Worm (Caenorhabditis elegans) whole organism, L2 larva: Measurements from ENCODE around the gene nas-8.

ENCODE experiments used
- C34F6.9 ChIP-seq: fragments of 150-350 bp; optimal IDR thresholded peaks from 2 replicates; lab custom pipeline; 2014; ENCODE audit warnings: missing biosample characterization, missing genetic modification characterization
- F13H6.1 ChIP-seq: sonication (generic microtip); optimal IDR thresholded peaks from 2 replicates; lab custom pipeline; 2016; ENCODE audit warnings: missing genetic modification characterization, missing compliant biosample characterization
- R02D3.7 ChIP-seq: fragments of 150-350 bp; optimal IDR thresholded peaks from 2 replicates; lab custom pipeline; 2014; ENCODE audit warnings: missing biosample characterization, missing genetic modification characterization
- aly-2 ChIP-seq: fragments of 150-350 bp; optimal IDR thresholded peaks from 2 replicates; lab custom pipeline; 2014; ENCODE audit warnings: missing biosample characterization, missing genetic modification characterization
- blmp-1 ChIP-seq: sonication (generic microtip); optimal IDR thresholded peaks from 2 replicates; lab custom pipeline; 2017; ENCODE audit warnings: missing genetic modification characterization, mild to moderate bottlenecking, missing compliant biosample characterization, antibody characterized with exemption, moderate library complexity; ENCODE audit not compliant: insufficient read depth
- ceh-16 ChIP-seq: fragments of 150-350 bp; optimal IDR thresholded peaks from 2 replicates; lab custom pipeline; 2014; ENCODE audit warnings: missing biosample characterization, missing genetic modification characterization
- ceh-82 ChIP-seq: fragments of 150-350 bp; optimal IDR thresholded peaks from 2 replicates; lab custom pipeline; 2014; ENCODE audit warnings: missing biosample characterization, missing genetic modification characterization
- crh-2 ChIP-seq: sonication (generic microtip); optimal IDR thresholded peaks from 2 replicates; lab custom pipeline; 2017; ENCODE audit warnings: missing biosample characterization, missing genetic modification characterization
- dmd-4 ChIP-seq: sonication (generic microtip); optimal IDR thresholded peaks from 2 replicates; lab custom pipeline; 2017; ENCODE audit warnings: missing biosample characterization, missing genetic modification characterization
- egl-27 ChIP-seq: sonication (generic microtip); optimal IDR thresholded peaks from 3 replicates; lab custom pipeline; 2017; ENCODE audit warnings: missing biosample characterization, missing genetic modification reagents, missing genetic modification characterization
- elt-1 ChIP-seq: fragments of 150-350 bp; optimal IDR thresholded peaks from 2 replicates; lab custom pipeline; 2014; ENCODE audit warnings: missing biosample characterization, missing genetic modification characterization
- elt-3 ChIP-seq: sonication (generic microtip); optimal IDR thresholded peaks from 2 replicates; lab custom pipeline; 2017; ENCODE audit warnings: missing biosample characterization, missing genetic modification characterization
- fos-1 ChIP-seq: fragments of 150-350 bp; optimal IDR thresholded peaks from 2 replicates; lab custom pipeline; 2014; ENCODE audit warnings: missing biosample characterization, missing genetic modification characterization
- gmeb-1 ChIP-seq: fragments of 150-350 bp; optimal IDR thresholded peaks from 2 replicates; lab custom pipeline; 2014; ENCODE audit warnings: missing biosample characterization, missing genetic modification characterization
- lin-13 ChIP-seq: fragments of 150-350 bp; optimal IDR thresholded peaks from 2 replicates; lab custom pipeline; 2014; ENCODE audit warnings: missing biosample characterization, missing genetic modification reagents, missing genetic modification characterization
- lsy-2 ChIP-seq, 2 experiments: fragments of 150-350 bp in 1 of 2; sonication (generic microtip) in 1 of 2; optimal IDR thresholded peaks; 2 replicates each; lab custom pipeline; 2014 to 2017; ENCODE audit warnings: missing biosample characterization in 2 of 2, missing genetic modification characterization in 2 of 2
- mab-5 ChIP-seq: fragments of 150-350 bp; optimal IDR thresholded peaks from 2 replicates; lab custom pipeline; 2014; ENCODE audit warnings: missing biosample characterization, missing genetic modification characterization
- mbf-1 ChIP-seq: sonication (generic microtip); optimal IDR thresholded peaks from 2 replicates; lab custom pipeline; 2017; ENCODE audit warnings: missing biosample characterization, missing genetic modification characterization
- mdl-1 ChIP-seq, 2 experiments: fragments of 150-350 bp in 1 of 2; sonication (generic microtip) in 1 of 2; optimal IDR thresholded peaks; 2 replicates each; lab custom pipeline; 2017; ENCODE audit warnings: missing biosample characterization in 2 of 2, missing genetic modification characterization in 2 of 2
- nhr-10 ChIP-seq: sonication (generic microtip); optimal IDR thresholded peaks from 2 replicates; lab custom pipeline; 2017; ENCODE audit warnings: missing biosample characterization, missing genetic modification characterization
- nhr-11 ChIP-seq: fragments of 150-350 bp; optimal IDR thresholded peaks from 2 replicates; lab custom pipeline; 2014; ENCODE audit warnings: missing biosample characterization, missing genetic modification characterization
- nhr-12 ChIP-seq: fragments of 150-350 bp; optimal IDR thresholded peaks from 2 replicates; lab custom pipeline; 2014; ENCODE audit warnings: missing biosample characterization, missing genetic modification characterization
- nhr-129 ChIP-seq: fragments of 150-350 bp; optimal IDR thresholded peaks from 2 replicates; lab custom pipeline; 2014; ENCODE audit warnings: missing biosample characterization, missing genetic modification characterization
- nhr-21 ChIP-seq: fragments of 150-350 bp; optimal IDR thresholded peaks from 2 replicates; lab custom pipeline; 2014; ENCODE audit warnings: missing biosample characterization, missing genetic modification characterization
- nhr-237 ChIP-seq: fragments of 150-350 bp; optimal IDR thresholded peaks from 2 replicates; lab custom pipeline; 2014; ENCODE audit warnings: missing biosample characterization, missing genetic modification characterization
- nhr-25 ChIP-seq: fragments of 150-350 bp; sonication (generic microtip); optimal IDR thresholded peaks from 3 replicates; lab custom pipeline; 2014; ENCODE audit warnings: missing biosample characterization, missing genetic modification characterization
- nhr-6 ChIP-seq: fragments of 150-350 bp; optimal IDR thresholded peaks from 2 replicates; lab custom pipeline; 2014; ENCODE audit warnings: missing biosample characterization, missing genetic modification characterization
- nhr-77 ChIP-seq: fragments of 150-350 bp; optimal IDR thresholded peaks from 2 replicates; lab custom pipeline; 2014; ENCODE audit warnings: missing biosample characterization, missing genetic modification characterization
- sem-4 ChIP-seq: fragments of 150-350 bp; optimal IDR thresholded peaks from 2 replicates; lab custom pipeline; 2014; ENCODE audit warnings: missing biosample characterization, missing genetic modification reagents, missing genetic modification characterization
- skn-1 ChIP-seq: sonication (generic microtip); optimal IDR thresholded peaks from 2 replicates; lab custom pipeline; 2017; ENCODE audit warnings: missing biosample characterization, missing genetic modification characterization
- sma-3 ChIP-seq: sonication (generic microtip); optimal IDR thresholded peaks from 2 replicates; lab custom pipeline; 2016; ENCODE audit warnings: missing genetic modification reagents, missing genetic modification characterization, missing compliant biosample characterization
- snpc-4 ChIP-seq: fragments of 150-350 bp; optimal IDR thresholded peaks from 2 replicates; lab custom pipeline; 2014; ENCODE audit warnings: missing biosample characterization, missing genetic modification characterization
- unc-39 ChIP-seq: fragments of 150-350 bp; optimal IDR thresholded peaks from 2 replicates; lab custom pipeline; 2014; ENCODE audit warnings: missing biosample characterization, missing genetic modification characterization
- unc-55 ChIP-seq: fragments of 150-350 bp; sonication (generic microtip); optimal IDR thresholded peaks from 3 replicates; lab custom pipeline; 2014; ENCODE audit warnings: missing biosample characterization, missing genetic modification reagents, missing genetic modification characterization
- zag-1 ChIP-seq: fragments of 150-350 bp; optimal IDR thresholded peaks from 2 replicates; lab custom pipeline; 2014; ENCODE audit warnings: missing biosample characterization, missing genetic modification characterization
- ztf-4 ChIP-seq: fragments of 150-350 bp; optimal IDR thresholded peaks from 2 replicates; lab custom pipeline; 2014; ENCODE audit warnings: missing biosample characterization, missing genetic modification characterization

The nas-8 gene

ce11 chrIV:7149020-7149601, 34.4 kb downstream of the nas-8 start, which contains the start of gene C34D4.4:
C34D4.4 (plus strand) TSS chrIV:7149361.
- TF ChIP-seq crh-2 (tag; lab: Kevin White, UChicago) (peak; percentile 54), unc-55 (GFP tag; lab: Kevin White, UChicago) (peak; percentile 69), gmeb-1 (tag; lab: Kevin White, UChicago) (peak; percentile 28), nhr-6 (tag; lab: Kevin White, UChicago) (no peak), elt-3 (tag; lab: Kevin White, UChicago) (no peak), C34F6.9 (tag; lab: Kevin White, UChicago) (peak; percentile 68), lsy-2 (tag; optimal IDR thresholded peaks at IDR 0.05; lab: Kevin White, UChicago) (peak; percentile 85 to 97), nhr-129 (peak; percentile 21)

- TF ChIP-seq elt-1: no peak
- no peak for TF ChIP-seq gmeb-1 (tag; lab: Kevin White, UChicago)
- no peak for TF ChIP-seq C34F6.9 (tag; lab: Kevin White, UChicago)
- TF ChIP-seq fos-1 (tag; lab: Kevin White, UChicago): no peak
- TF ChIP-seq ceh-82: no peak
- TF ChIP-seq nhr-11 (tag; lab: Kevin White, UChicago): no peak
- TF ChIP-seq nhr-10 (tag; lab: Kevin White, UChicago): no peak
- TF ChIP-seq zag-1 (tag; lab: Kevin White, UChicago): no peak
- TF ChIP-seq sma-3 (GFP tag; lab: Kevin White, UChicago): no peak
Observed at ce11 chrIV:7152409-7152808, 37.7 kb downstream of the nas-8 start, which contains the start of gene col-113. col-113 (minus strand) TSS chrIV:7152509.

- TF ChIP-seq skn-1 (tag; lab: Kevin White, UChicago): no peak
- TF ChIP-seq snpc-4 (tag; lab: Kevin White, UChicago): no peak
- no peak for TF ChIP-seq egl-27
- no peak for TF ChIP-seq nhr-129
- TF ChIP-seq nhr-237 (tag; lab: Kevin White, UChicago): no peak
- no peak for TF ChIP-seq ztf-4
- no peak for TF ChIP-seq blmp-1 (tag; lab: Kevin White, UChicago)
- TF ChIP-seq lin-13: no peak
- TF ChIP-seq unc-55 (GFP tag; lab: Kevin White, UChicago): no peak
- no peak for TF ChIP-seq elt-3 (tag; lab: Kevin White, UChicago)
- TF ChIP-seq nhr-25: no peak
- TF ChIP-seq ceh-16 (tag; lab: Kevin White, UChicago): no peak
- no peak for TF ChIP-seq R02D3.7 (tag; lab: Kevin White, UChicago)
- no peak for TF ChIP-seq aly-2 (tag; lab: Kevin White, UChicago)
- no peak for TF ChIP-seq nhr-77 (tag; lab: Kevin White, UChicago)
- TF ChIP-seq sem-4 (tag; lab: Kevin White, UChicago): no peak
- no peak for TF ChIP-seq C34F6.9 (tag; lab: Kevin White, UChicago)
- TF ChIP-seq unc-39 (tag; lab: Kevin White, UChicago): no peak
Observed at ce11 chrIV:7153362-7153761, 38.7 kb downstream of the nas-8 start, which contains the start of gene C34D4.3. C34D4.3 (plus strand) TSS chrIV:7153662.

ce11 chrIV:7154356-7154755, 39.7 kb downstream of the nas-8 start, which contains the start of gene C34D4.2:
C34D4.2 (plus strand) TSS chrIV:7154656.
- TF ChIP-seq mbf-1 (tag; lab: Kevin White, UChicago): no peak
- no peak for TF ChIP-seq aly-2 (tag; lab: Kevin White, UChicago)
- TF ChIP-seq R02D3.7 (tag; lab: Kevin White, UChicago): no peak
- no peak for TF ChIP-seq nhr-10 (tag; lab: Kevin White, UChicago)
- no peak for TF ChIP-seq dmd-4 (tag; lab: Kevin White, UChicago)
- TF ChIP-seq unc-39 (tag; lab: Kevin White, UChicago): no peak
- no peak for TF ChIP-seq nhr-12 (tag; lab: Kevin White, UChicago)
- no peak for TF ChIP-seq snpc-4 (tag; lab: Kevin White, UChicago)
- no peak for TF ChIP-seq ceh-82
- TF ChIP-seq F13H6.1 (tag; lab: Kevin White, UChicago): no peak
- TF ChIP-seq nhr-21 (tag; lab: Kevin White, UChicago): no peak
- TF ChIP-seq mdl-1 (tag; optimal IDR thresholded peaks at IDR 0.05; lab: Kevin White, UChicago): no peak
- no peak for TF ChIP-seq egl-27
- no peak for TF ChIP-seq mab-5 (tag; lab: Kevin White, UChicago)
- no peak for TF ChIP-seq nhr-237 (tag; lab: Kevin White, UChicago)
- no peak for TF ChIP-seq sma-3 (GFP tag; lab: Kevin White, UChicago)
- TF ChIP-seq ztf-4: no peak
